Worm (Caenorhabditis elegans) whole organism, young adult: ENCODE measurements around the gene srd-35.

Experiments used
- F37B4.10 ChIP-seq: fragments of 200-800 bp; sonication (Bioruptor generic); IDR thresholded peaks from 2 replicates; pipeline ENCODE4 v1.3.6; 2022; ENCODE audit warnings: missing genetic modification characterization, missing compliant biosample characterization
- F49E8.2 ChIP-seq: sonication (generic microtip); optimal IDR thresholded peaks from 3 replicates; lab custom pipeline; 2017; ENCODE audit warnings: missing genetic modification characterization, mild to moderate bottlenecking, missing compliant biosample characterization, antibody characterized with exemption, moderate library complexity; ENCODE audit not compliant: insufficient read depth
- ama-1 ChIP-seq, 3 experiments: fragments of 150-350 bp in 1 of 3; sonication (generic microtip) in 2 of 3; optimal IDR thresholded peaks; 2 replicates each; lab custom pipeline; 2014 to 2018; ENCODE audit warnings: missing biosample characterization in 2 of 3, missing genetic modification characterization in 2 of 3, missing genetic modification reagents in 2 of 3
- ceh-27 ChIP-seq: fragments of 200-800 bp; sonication (Bioruptor generic); optimal IDR thresholded peaks from 2 replicates; lab custom pipeline; 2018; ENCODE audit warnings: mild to moderate bottlenecking, missing genetic modification characterization, moderate library complexity, missing compliant biosample characterization
- dox-1 ChIP-seq: fragments of 200-800 bp; sonication (Bioruptor generic); IDR thresholded peaks from 2 replicates; pipeline ENCODE4 v1.3.6; 2022; ENCODE audit warnings: missing genetic modification reagents, missing genetic modification characterization, missing compliant biosample characterization
- lag-1 ChIP-seq: fragments of 200-800 bp; sonication (Bioruptor generic); IDR thresholded peaks from 2 replicates; pipeline ENCODE4 v1.3.6; 2022; ENCODE audit warnings: missing genetic modification reagents, missing genetic modification characterization, missing compliant biosample characterization
- let-607 ChIP-seq, 2 experiments: fragments of 200-800 bp in 1 of 2; sonication (Bioruptor generic) in 1 of 2; sonication (generic microtip) in 1 of 2; optimal IDR thresholded peaks; 2 replicates each; lab custom pipeline; 2016 to 2018; ENCODE audit warnings: mild to moderate bottlenecking in 2 of 2, missing compliant biosample characterization in 2 of 2, missing genetic modification characterization in 2 of 2, moderate library complexity in 2 of 2, missing genotype in 1 of 2
- lin-40 ChIP-seq: sonication (generic microtip); optimal IDR thresholded peaks from 2 replicates; lab custom pipeline; 2016; ENCODE audit warnings: missing genetic modification characterization, mild to moderate bottlenecking, missing compliant biosample characterization, missing genotype, missing genetic modification reagents
- pha-4 ChIP-seq: fragments of 150-350 bp; sonication (generic microtip); optimal IDR thresholded peaks from 2 replicates; lab custom pipeline; 2014; ENCODE audit warnings: missing biosample characterization, missing genetic modification reagents, missing genetic modification characterization
- rec-8 ChIP-seq, 2 experiments: sonication (generic microtip); optimal IDR thresholded peaks; 2 replicates each; lab custom pipeline; 2016; ENCODE audit warnings: mild to moderate bottlenecking in 2 of 2, missing genetic modification characterization in 2 of 2, missing genetic modification reagents in 2 of 2, missing genotype in 2 of 2, missing biosample characterization in 1 of 2, missing compliant biosample characterization in 1 of 2, moderate library complexity in 1 of 2
- sea-2 ChIP-seq: fragments of 200-800 bp; sonication (Bioruptor generic); IDR thresholded peaks from 2 replicates; pipeline ENCODE4 v1.3.6; 2022; ENCODE audit warnings: missing genetic modification characterization, missing compliant biosample characterization
- snpc-4 ChIP-seq, 5 experiments: fragments of 150-350 bp in 1 of 5; sonication (generic microtip) in 4 of 5; optimal IDR thresholded peaks; 2 replicates each; lab custom pipeline; 2014 to 2018; ENCODE audit warnings: missing genetic modification characterization in 5 of 5, missing biosample characterization in 3 of 5, antibody characterized with exemption in 2 of 5, mild to moderate bottlenecking in 2 of 5, missing compliant biosample characterization in 2 of 5, missing genotype in 2 of 5, moderate library complexity in 2 of 5, missing genetic modification reagents in 1 of 5
- unc-62 ChIP-seq: fragments of 150-350 bp; optimal IDR thresholded peaks from 2 replicates; lab custom pipeline; 2014; ENCODE audit warnings: missing biosample characterization, missing genetic modification reagents, missing genetic modification characterization

DNA sequence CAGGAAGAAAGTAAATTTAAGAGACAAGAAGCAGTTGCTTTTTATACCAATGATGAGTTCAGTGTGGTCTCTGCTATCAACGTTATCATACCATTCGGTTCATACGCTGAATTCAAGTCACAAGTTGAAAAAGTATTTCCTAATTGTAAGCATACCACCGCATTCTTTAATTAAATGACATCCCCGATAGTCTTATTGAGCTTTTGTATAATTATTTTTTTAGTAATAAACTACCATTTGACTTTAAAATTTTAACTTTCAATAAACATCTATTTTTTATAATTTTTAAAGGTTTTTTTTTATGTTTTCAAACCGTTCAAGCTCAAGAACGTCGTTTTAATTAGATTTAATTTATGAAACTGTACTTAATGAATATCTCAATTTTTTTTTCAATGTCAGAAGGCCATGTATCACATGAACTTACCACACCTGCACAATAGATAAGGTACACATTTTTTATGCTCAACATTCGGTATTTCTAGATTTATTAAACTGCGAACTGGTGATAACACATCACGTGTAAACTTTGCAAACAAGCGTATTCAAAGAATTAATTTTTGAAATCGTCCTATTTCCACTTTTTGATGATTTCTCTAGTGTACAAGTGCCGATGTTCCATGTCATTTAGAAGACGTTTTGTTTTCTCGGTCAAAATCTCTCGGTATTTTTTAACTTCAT lies 22.2 kb upstream of the srd-35 start, which contains the start of gene T16G1.4:
- no peak for TF ChIP-seq pha-4 (tag; lab: Kevin White, UChicago)
- TF ChIP-seq unc-62 = no peak
- TF ChIP-seq snpc-4 (GFP tag; optimal IDR thresholded peaks at IDR 0.05; lab: Kevin White, UChicago) = no peak
- no peak for TF ChIP-seq snpc-4 (tag; optimal IDR thresholded peaks at IDR 0.05; lab: Kevin White, UChicago)
- no peak for TF ChIP-seq lag-1 (GFP tag; lab: Robert Waterston, UW)
- no peak for TF ChIP-seq sea-2 (GFP tag; lab: Robert Waterston, UW)
- no peak for TF ChIP-seq F49E8.2 (tag; lab: Kevin White, UChicago)
- no peak for TF ChIP-seq ama-1 (optimal IDR thresholded peaks at IDR 0.05; lab: Kevin White, UChicago)
- no peak for TF ChIP-seq ama-1 (GFP tag; optimal IDR thresholded peaks at IDR 0.05; lab: Kevin White, UChicago)
- TF ChIP-seq rec-8 (tag; optimal IDR thresholded peaks at IDR 0.05; lab: Kevin White, UChicago) = no peak
- no peak for TF ChIP-seq let-607 (tag; optimal IDR thresholded peaks at IDR 0.05; lab: Kevin White, UChicago)
- no peak for TF ChIP-seq dox-1 (GFP tag; lab: Robert Waterston, UW)
- no peak for TF ChIP-seq ceh-27 (GFP tag; lab: Kevin White, UChicago)
- no peak for TF ChIP-seq lin-40
- no peak for TF ChIP-seq F37B4.10 (GFP tag; lab: Robert Waterston, UW)
